Worm (Caenorhabditis elegans): ENCODE results near the gene ctsa-3.2.

DNA sequence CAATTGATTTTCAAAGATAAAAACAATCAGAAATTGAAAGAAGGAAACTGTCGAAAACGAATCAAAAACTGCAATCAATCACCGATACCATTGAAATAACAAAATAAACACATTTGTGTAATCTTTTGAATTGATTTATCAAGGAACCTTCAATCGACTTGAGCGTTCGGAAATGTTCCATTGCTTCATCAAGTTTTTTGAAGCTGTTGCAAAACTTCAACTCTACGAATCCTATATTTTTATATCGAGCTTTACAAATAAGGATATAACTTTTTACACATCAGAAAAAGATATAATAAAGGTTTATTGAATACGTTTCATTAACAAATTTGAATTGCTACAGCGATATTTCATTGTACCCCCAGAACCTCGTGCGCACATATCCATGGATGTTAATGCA lies 2.0 kb upstream of the ctsa-3.2 start, which contains the start of gene chil-8:
- TF ChIP-seq T22C8.4 (GFP tag; IDR thresholded peaks at IDR 0.05) (no peak), cog-1 (tag; optimal IDR thresholded peaks at IDR 0.05) (no peak), ref-1 (GFP tag; conservative IDR thresholded peaks at IDR 0.05) (no peak), tab-1 (GFP tag; IDR thresholded peaks at IDR 0.05) (no peak), med-1 (GFP tag; optimal IDR thresholded peaks at IDR 0.05; ENCODE audit: insufficient read depth) (no peak), flt-1 (GFP tag; IDR thresholded peaks at IDR 0.05) (no peak)

Measured in whole organism, midembryonic.